Worm (Caenorhabditis elegans) whole organism, mixed stage, embryonic: ENCODE measurements around the gene pro-1.

Experiments used
- M03D4.4 ChIP-seq: sonication (generic microtip); optimal IDR thresholded peaks from 2 replicates; lab custom pipeline; 2017; ENCODE audit warnings: mild to moderate bottlenecking, missing genetic modification characterization, missing compliant biosample characterization
- ceh-83 ChIP-seq: fragments of 200-800 bp; sonication (Bioruptor generic); optimal IDR thresholded peaks from 2 replicates; lab custom pipeline; 2018; ENCODE audit warnings: mild to moderate bottlenecking, missing genetic modification characterization, missing compliant biosample characterization
- drap-1 ChIP-seq: fragments of 200-800 bp; sonication (Bioruptor generic); optimal IDR thresholded peaks from 3 replicates; lab custom pipeline; 2018; ENCODE audit warnings: mild to moderate bottlenecking, missing genetic modification characterization, missing compliant biosample characterization
- elt-3 ChIP-seq: fragments of 150-350 bp; optimal IDR thresholded peaks from 2 replicates; lab custom pipeline; 2014; ENCODE audit warnings: missing biosample characterization, missing genetic modification characterization
- ham-2 ChIP-seq: fragments of 200-800 bp; sonication (Bioruptor generic); optimal IDR thresholded peaks from 2 replicates; lab custom pipeline; 2018; ENCODE audit warnings: mild to moderate bottlenecking, missing genetic modification characterization, missing compliant biosample characterization
- hlh-1 ChIP-seq: fragments of 150-350 bp; optimal IDR thresholded peaks from 2 replicates; lab custom pipeline; 2014; ENCODE audit warnings: missing biosample characterization, missing genetic modification reagents, missing genetic modification characterization
- lin-32 ChIP-seq: fragments of 200-800 bp; sonication (Bioruptor generic); optimal IDR thresholded peaks from 2 replicates; lab custom pipeline; 2018; ENCODE audit warnings: mild to moderate bottlenecking, missing genetic modification characterization, missing compliant biosample characterization
- lsy-2 ChIP-seq: fragments of 150-350 bp; optimal IDR thresholded peaks from 2 replicates; lab custom pipeline; 2014; ENCODE audit warnings: missing biosample characterization, missing genetic modification characterization
- mls-2 ChIP-seq: sonication (generic microtip); optimal IDR thresholded peaks from 2 replicates; lab custom pipeline; 2016; ENCODE audit warnings: mild to moderate bottlenecking, missing genetic modification characterization, moderate library complexity, missing compliant biosample characterization
- nhr-12 ChIP-seq: fragments of 150-350 bp; optimal IDR thresholded peaks from 2 replicates; lab custom pipeline; 2014; ENCODE audit warnings: missing biosample characterization, missing genetic modification characterization
- nhr-237 ChIP-seq: fragments of 150-350 bp; optimal IDR thresholded peaks from 2 replicates; lab custom pipeline; 2014; ENCODE audit warnings: missing biosample characterization, missing genetic modification characterization
- snpc-4 ChIP-seq: fragments of 150-350 bp; optimal IDR thresholded peaks from 2 replicates; lab custom pipeline; 2014; ENCODE audit warnings: missing biosample characterization, missing genetic modification characterization
- unc-39 ChIP-seq: fragments of 150-350 bp; optimal IDR thresholded peaks from 2 replicates; lab custom pipeline; 2014; ENCODE audit warnings: missing biosample characterization, missing genetic modification characterization
- unc-62 ChIP-seq: fragments of 150-350 bp; optimal IDR thresholded peaks from 2 replicates; lab custom pipeline; 2014; ENCODE audit warnings: missing biosample characterization, missing genetic modification reagents, missing genetic modification characterization

DNA sequence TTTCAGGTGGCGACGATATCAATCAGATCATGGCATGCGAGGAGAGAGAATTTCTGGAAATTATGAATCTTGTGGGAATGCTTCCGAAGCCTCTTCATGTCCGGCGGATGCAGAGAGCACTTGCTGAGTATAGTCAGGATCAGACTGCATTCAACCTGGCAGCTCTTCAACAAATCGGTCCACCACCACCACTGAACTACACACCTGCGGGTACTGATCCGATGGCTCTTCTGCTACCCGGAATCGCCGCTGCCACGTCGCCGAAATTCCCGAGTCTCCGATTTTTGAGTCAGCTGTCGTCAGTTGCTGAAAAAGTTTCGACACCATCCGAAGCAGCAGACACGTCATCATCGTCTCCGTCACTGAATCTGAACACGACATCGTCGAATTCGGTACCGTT lies 10.9 kb downstream of the pro-1 start:
- TF ChIP-seq unc-39 (tag; lab: Kevin White, UChicago) (no peak), lin-32 (GFP tag; lab: Kevin White, UChicago) (no peak), hlh-1 (tag; lab: Kevin White, UChicago) (no peak), M03D4.4 (tag; lab: Kevin White, UChicago) (no peak), nhr-12 (tag; lab: Kevin White, UChicago) (no peak), elt-3 (tag; lab: Kevin White, UChicago) (no peak), ceh-83 (GFP tag; lab: Kevin White, UChicago) (no peak), ham-2 (GFP tag; lab: Kevin White, UChicago) (no peak), nhr-237 (tag; lab: Kevin White, UChicago) (no peak), drap-1 (GFP tag; lab: Kevin White, UChicago) (no peak), unc-62 (GFP tag; lab: Kevin White, UChicago) (no peak), mls-2 (tag; lab: Kevin White, UChicago) (no peak), lsy-2 (tag; lab: Kevin White, UChicago) (no peak), snpc-4 (tag; lab: Kevin White, UChicago) (no peak)
